Worm (Caenorhabditis elegans) whole organism, L1 larva: ENCODE measurements around the gene mrps-21.

Experiments
- Y116A8C.19 ChIP-seq: sonication (generic microtip); optimal IDR thresholded peaks from 2 replicates; lab custom pipeline; 2016; ENCODE audit warnings: missing compliant biosample characterization, missing genetic modification characterization, borderline replicate concordance
- alr-1 ChIP-seq: fragments of 200-800 bp; sonication (Bioruptor generic); optimal IDR thresholded peaks from 2 replicates; lab custom pipeline; 2018; ENCODE audit warnings: borderline replicate concordance, mild to moderate bottlenecking, missing genetic modification characterization, missing compliant biosample characterization
- aly-2 ChIP-seq: fragments of 150-350 bp; optimal IDR thresholded peaks from 2 replicates; lab custom pipeline; 2014; ENCODE audit warnings: missing biosample characterization, missing genetic modification characterization
- ama-1 ChIP-seq: fragments of 150-350 bp; optimal IDR thresholded peaks from 2 replicates; lab custom pipeline; 2014
- blmp-1 ChIP-seq: fragments of 150-350 bp; optimal IDR thresholded peaks from 2 replicates; lab custom pipeline; 2014; ENCODE audit warnings: missing biosample characterization, missing genetic modification characterization
- ceh-63 ChIP-seq: fragments of 200-800 bp; sonication (Bioruptor generic); optimal IDR thresholded peaks from 2 replicates; lab custom pipeline; 2018; ENCODE audit warnings: mild to moderate bottlenecking, missing genetic modification characterization, missing compliant biosample characterization
- ceh-90 ChIP-seq: sonication (generic microtip); optimal IDR thresholded peaks from 2 replicates; lab custom pipeline; 2016; ENCODE audit warnings: missing genetic modification characterization, missing compliant biosample characterization
- dpl-1 ChIP-seq, 3 experiments: fragments of 150-350 bp in 2 of 3; sonication (generic microtip) in 1 of 3; optimal IDR thresholded peaks; 2 replicates each; lab custom pipeline; 2014 to 2017; ENCODE audit warnings: missing biosample characterization in 3 of 3, missing genetic modification characterization in 3 of 3, missing genetic modification reagents in 3 of 3
- egl-13 ChIP-seq: sonication (generic microtip); optimal IDR thresholded peaks from 2 replicates; lab custom pipeline; 2016; ENCODE audit warnings: missing genotype, missing genetic modification reagents, missing genetic modification characterization, missing compliant biosample characterization
- egl-27 ChIP-seq, 2 experiments: fragments of 150-350 bp in 1 of 2; sonication (generic microtip); optimal IDR thresholded peaks; 3 replicates each; lab custom pipeline; 2017 to 2018; ENCODE audit warnings: missing biosample characterization in 2 of 2, missing genetic modification characterization in 2 of 2, missing genetic modification reagents in 2 of 2
- elt-2 ChIP-seq: sonication (generic microtip); optimal IDR thresholded peaks from 2 replicates; lab custom pipeline; 2016; ENCODE audit warnings: missing genetic modification characterization, mild to moderate bottlenecking, inconsistent platforms, missing compliant biosample characterization, missing genetic modification reagents
- elt-3 ChIP-seq, 6 experiments: fragments of 150-350 bp in 1 of 6; sonication (generic microtip); optimal IDR thresholded peaks; 2 replicates each; lab custom pipeline; 2017 to 2018; ENCODE audit warnings: missing biosample characterization in 6 of 6, missing genetic modification characterization in 6 of 6, inconsistent platforms in 1 of 6
- ets-5 ChIP-seq: fragments of 200-800 bp; sonication (Bioruptor generic); IDR thresholded peaks from 2 replicates; pipeline ENCODE4 v1.3.6; 2022; ENCODE audit warnings: missing genetic modification characterization, missing compliant biosample characterization
- fkh-4 ChIP-seq: sonication (generic microtip); optimal IDR thresholded peaks from 2 replicates; lab custom pipeline; 2016; ENCODE audit warnings: missing compliant biosample characterization, missing genetic modification characterization, borderline replicate concordance
- fkh-8 ChIP-seq: sonication (generic microtip); optimal IDR thresholded peaks from 2 replicates; lab custom pipeline; 2016; ENCODE audit warnings: mild to moderate bottlenecking, missing genetic modification characterization, missing compliant biosample characterization
- fos-1 ChIP-seq: fragments of 150-350 bp; optimal IDR thresholded peaks from 2 replicates; lab custom pipeline; 2014; ENCODE audit warnings: missing biosample characterization, missing genetic modification characterization
- hlh-4 ChIP-seq: sonication (generic microtip); optimal IDR thresholded peaks from 2 replicates; lab custom pipeline; 2016; ENCODE audit warnings: mild to moderate bottlenecking, missing genetic modification characterization, missing compliant biosample characterization
- irx-1 ChIP-seq: sonication (generic microtip); optimal IDR thresholded peaks from 2 replicates; lab custom pipeline; 2016; ENCODE audit warnings: missing genetic modification characterization, missing compliant biosample characterization
- jun-1 ChIP-seq: fragments of 150-350 bp; optimal IDR thresholded peaks from 2 replicates; lab custom pipeline; 2014; ENCODE audit warnings: missing biosample characterization, missing genetic modification reagents, missing genetic modification characterization
- lin-14 ChIP-seq: fragments of 200-800 bp; sonication (Bioruptor generic); optimal IDR thresholded peaks from 2 replicates; lab custom pipeline; 2018; ENCODE audit warnings: mild to moderate bottlenecking, missing genetic modification characterization, moderate library complexity, missing compliant biosample characterization
- lir-3 ChIP-seq: sonication (generic microtip); optimal IDR thresholded peaks from 2 replicates; lab custom pipeline; 2016; ENCODE audit warnings: mild to moderate bottlenecking, missing genetic modification characterization, moderate library complexity, missing compliant biosample characterization; ENCODE audit not compliant: poor library complexity
- mab-9 ChIP-seq: fragments of 200-800 bp; sonication (Bioruptor generic); IDR thresholded peaks from 2 replicates; pipeline ENCODE4 v1.3.6; 2022; ENCODE audit warnings: missing genetic modification reagents, missing genetic modification characterization, missing compliant biosample characterization
- mef-2 ChIP-seq: fragments of 150-350 bp; optimal IDR thresholded peaks from 2 replicates; lab custom pipeline; 2014; ENCODE audit warnings: missing biosample characterization, missing genetic modification characterization
- mep-1 ChIP-seq: fragments of 150-350 bp; optimal IDR thresholded peaks from 2 replicates; lab custom pipeline; 2014; ENCODE audit warnings: missing biosample characterization, missing genetic modification characterization
- nhr-11 ChIP-seq: fragments of 150-350 bp; optimal IDR thresholded peaks from 2 replicates; lab custom pipeline; 2014; ENCODE audit warnings: missing biosample characterization, missing genetic modification characterization
- nhr-12 ChIP-seq: sonication (generic microtip); optimal IDR thresholded peaks from 2 replicates; lab custom pipeline; 2017; ENCODE audit warnings: missing biosample characterization, missing genetic modification characterization
- nhr-20 ChIP-seq: sonication (generic microtip); optimal IDR thresholded peaks from 2 replicates; lab custom pipeline; 2016; ENCODE audit warnings: mild to moderate bottlenecking, missing genetic modification characterization, missing compliant biosample characterization
- nhr-28 ChIP-seq: fragments of 150-350 bp; optimal IDR thresholded peaks from 2 replicates; lab custom pipeline; 2014; ENCODE audit warnings: missing biosample characterization, missing genetic modification characterization
- nhr-47 ChIP-seq: sonication (generic microtip); optimal IDR thresholded peaks from 2 replicates; lab custom pipeline; 2016; ENCODE audit warnings: mild to moderate bottlenecking, missing genetic modification characterization, moderate library complexity, missing compliant biosample characterization
- nhr-76 ChIP-seq: sonication (generic microtip); optimal IDR thresholded peaks from 2 replicates; lab custom pipeline; 2017; ENCODE audit warnings: missing biosample characterization, missing genetic modification characterization
- nhr-84 ChIP-seq: sonication (generic microtip); optimal IDR thresholded peaks from 2 replicates; lab custom pipeline; 2017; ENCODE audit warnings: missing biosample characterization, missing genetic modification characterization
- nhr-85 ChIP-seq: sonication (generic microtip); peaks from one replicate; lab custom pipeline; 2016; ENCODE audit warnings: missing genetic modification characterization, inconsistent platforms, missing compliant biosample characterization
- pag-3 ChIP-seq: sonication (generic microtip); optimal IDR thresholded peaks from 2 replicates; lab custom pipeline; 2017; ENCODE audit warnings: missing genetic modification characterization, mild to moderate bottlenecking, missing compliant biosample characterization, antibody characterized with exemption, borderline replicate concordance; ENCODE audit not compliant: insufficient read depth
- pqm-1 ChIP-seq: sonication (generic microtip); optimal IDR thresholded peaks from 3 replicates; lab custom pipeline; 2017; ENCODE audit warnings: missing biosample characterization, missing genetic modification characterization
- snpc-4 ChIP-seq: fragments of 150-350 bp; optimal IDR thresholded peaks from 2 replicates; lab custom pipeline; 2014; ENCODE audit warnings: missing biosample characterization, missing genetic modification characterization
- sox-4 ChIP-seq: sonication (generic microtip); optimal IDR thresholded peaks from 2 replicates; lab custom pipeline; 2016; ENCODE audit warnings: missing genetic modification characterization, missing compliant biosample characterization
- sptf-1 ChIP-seq: fragments of 150-350 bp; optimal IDR thresholded peaks from 2 replicates; lab custom pipeline; 2014; ENCODE audit warnings: missing biosample characterization, missing genetic modification characterization
- sup-37 ChIP-seq: fragments of 200-800 bp; sonication (Bioruptor generic); optimal IDR thresholded peaks from 2 replicates; lab custom pipeline; 2018; ENCODE audit warnings: mild to moderate bottlenecking, missing genetic modification characterization, missing compliant biosample characterization
- tlp-1 ChIP-seq: fragments of 150-350 bp; optimal IDR thresholded peaks from 2 replicates; lab custom pipeline; 2014; ENCODE audit warnings: missing biosample characterization, missing genetic modification characterization
- unc-130 ChIP-seq: fragments of 150-350 bp; optimal IDR thresholded peaks from 2 replicates; lab custom pipeline; 2017; ENCODE audit warnings: missing biosample characterization, missing genetic modification characterization, inconsistent platforms
- unc-62 ChIP-seq: fragments of 150-350 bp; optimal IDR thresholded peaks from 2 replicates; lab custom pipeline; 2014; ENCODE audit warnings: missing biosample characterization, missing genetic modification reagents, missing genetic modification characterization
- unc-86 ChIP-seq: sonication (generic microtip); optimal IDR thresholded peaks from 2 replicates; lab custom pipeline; 2016; ENCODE audit warnings: missing genetic modification characterization, missing compliant biosample characterization
- unc-98 ChIP-seq: fragments of 200-800 bp; sonication (Bioruptor generic); IDR thresholded peaks from 2 replicates; pipeline ENCODE4 v1.3.6; 2022; ENCODE audit warnings: missing genetic modification characterization, missing compliant biosample characterization
- zip-4 ChIP-seq: fragments of 200-800 bp; sonication (Bioruptor generic); optimal IDR thresholded peaks from 2 replicates; lab custom pipeline; 2018; ENCODE audit warnings: mild to moderate bottlenecking, missing genetic modification characterization, moderate library complexity, missing compliant biosample characterization
- ztf-4 ChIP-seq: fragments of 150-350 bp; optimal IDR thresholded peaks from 2 replicates; lab custom pipeline; 2014; ENCODE audit warnings: missing biosample characterization, missing genetic modification characterization

mrps-21 gene

DNA sequence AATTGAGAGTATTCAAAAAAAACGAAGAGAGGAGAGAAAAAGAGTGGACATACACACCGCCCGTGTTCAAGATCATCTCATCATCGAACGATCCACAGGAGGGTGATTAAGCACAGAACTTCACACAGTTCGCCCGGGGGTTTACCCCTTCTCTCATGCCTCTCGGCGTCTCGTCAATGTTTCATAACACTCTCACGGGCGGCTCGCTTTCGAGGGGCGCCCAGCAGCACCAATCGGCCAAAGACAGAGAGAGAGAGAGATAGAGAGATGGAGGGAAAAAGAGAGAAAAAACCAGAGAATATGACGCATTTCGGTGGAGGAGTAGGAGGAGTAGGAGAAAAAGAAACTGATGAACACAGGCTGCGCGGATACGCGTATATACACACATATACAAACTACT is 45.9 kb upstream of the mrps-21 start (continued):
- TF ChIP-seq ama-1 (lab: Kevin White, UChicago) (no peak), unc-130 (tag; lab: Kevin White, UChicago) (peak; percentile 31), sup-37 (no peak), pag-3 (tag; lab: Kevin White, UChicago) (no peak), nhr-76 (tag; lab: Kevin White, UChicago) (no peak), hlh-4 (tag; lab: Kevin White, UChicago) (no peak), ztf-4 (no peak), unc-62 (GFP tag; lab: Kevin White, UChicago) (no peak), elt-2 (tag; lab: Kevin White, UChicago) (peak; percentile 3), mab-9 (GFP tag; lab: Robert Waterston, UW) (no peak), ceh-90 (tag; lab: Kevin White, UChicago) (no peak), blmp-1 (tag; lab: Kevin White, UChicago) (no peak), zip-4 (GFP tag; lab: Kevin White, UChicago) (peak; percentile 12), mep-1 (tag; lab: Kevin White, UChicago) (peak; percentile 56), alr-1 (tag; lab: Kevin White, UChicago) (no peak), mef-2 (tag; lab: Kevin White, UChicago) (no peak), Y116A8C.19 (tag; lab: Kevin White, UChicago) (no peak), snpc-4 (tag; lab: Kevin White, UChicago) (no peak), nhr-47 (tag; lab: Kevin White, UChicago) (peak; percentile 64), aly-2 (no peak), irx-1 (tag; lab: Kevin White, UChicago) (no peak), nhr-85 (tag; lab: Kevin White, UChicago) (no peak), sox-4 (tag; lab: Kevin White, UChicago) (no peak), sptf-1 (tag; lab: Kevin White, UChicago) (no peak), unc-86 (no peak), jun-1 (tag; lab: Kevin White, UChicago) (peak; percentile 28), egl-13 (tag; lab: Kevin White, UChicago) (no peak), lin-14 (GFP tag; lab: Kevin White, UChicago) (peak; percentile 94), egl-27 (tag; optimal IDR thresholded peaks at IDR 0.05; lab: Kevin White, UChicago) (no peak), nhr-84 (tag; lab: Kevin White, UChicago) (no peak), fos-1 (tag; lab: Kevin White, UChicago) (peak; percentile 24), nhr-11 (no peak), tlp-1 (tag; lab: Kevin White, UChicago) (no peak), ets-5 (GFP tag; lab: Robert Waterston, UW) (no peak), lir-3 (tag; lab: Kevin White, UChicago) (no peak), elt-3 (tag; optimal IDR thresholded peaks at IDR 0.05; lab: Kevin White, UChicago) (no peak), pqm-1 (no peak), nhr-28 (tag; lab: Kevin White, UChicago) (no peak), fkh-8 (tag; lab: Kevin White, UChicago) (peak; percentile 59), nhr-12 (no peak), unc-98 (no peak), nhr-20 (peak; percentile 76), ceh-63 (GFP tag; lab: Kevin White, UChicago) (no peak), dpl-1 (GFP tag; optimal IDR thresholded peaks at IDR 0.05; lab: Kevin White, UChicago) (peak; percentile 14 to 41 (median 39)), fkh-4 (tag; lab: Kevin White, UChicago) (no peak)
